Worm (Caenorhabditis elegans): ENCODE measurements around the gene F36F12.3.
"Not testable (repeated sequence)": the region's sequence is repeated elsewhere in the genome, so short reads cannot be mapped to it uniquely, and the experiment has no call there.

The F36F12.3 gene

ce11 chrV:2072807-2073206 lies 12.8 kb upstream of the F36F12.3 start, which contains the start of gene Y40B10A.9:
Y40B10A.9 (minus strand) TSS chrV:2072907.
- no peak for TF ChIP-seq W03F9.2 (tag; optimal IDR thresholded peaks at IDR 0.05)
- no peak for TF ChIP-seq him-1 (tag; optimal IDR thresholded peaks at IDR 0.05)
- TF ChIP-seq dao-5 (tag; optimal IDR thresholded peaks at IDR 0.05): no peak

ce11 chrV:2076043-2076442 lies 9.6 kb upstream of the F36F12.3 start:
- TF ChIP-seq him-1 (tag; optimal IDR thresholded peaks at IDR 0.05): no peak
- no peak for TF ChIP-seq W03F9.2 (tag; optimal IDR thresholded peaks at IDR 0.05)
- TF ChIP-seq dao-5 (tag; optimal IDR thresholded peaks at IDR 0.05): no peak

- TF ChIP-seq dao-5 (tag; optimal IDR thresholded peaks at IDR 0.05): no peak
- TF ChIP-seq him-1 (tag; optimal IDR thresholded peaks at IDR 0.05): no peak
- no peak for TF ChIP-seq W03F9.2 (tag; optimal IDR thresholded peaks at IDR 0.05)
These were observed 4.3 kb upstream of the F36F12.3 start for ce11 chrV:2081269-2081668.

ce11 chrV:2081894-2082293 lies 3.7 kb upstream of the F36F12.3 start:
- TF ChIP-seq dao-5 (tag; optimal IDR thresholded peaks at IDR 0.05): no peak
- TF ChIP-seq him-1 (tag; optimal IDR thresholded peaks at IDR 0.05): no peak
- no peak for TF ChIP-seq W03F9.2 (tag; optimal IDR thresholded peaks at IDR 0.05)

ce11 chrV:2083869-2084268 lies 1.7 kb upstream of the F36F12.3 start:
- no peak for TF ChIP-seq W03F9.2 (tag; optimal IDR thresholded peaks at IDR 0.05)
- TF ChIP-seq dao-5 (tag; optimal IDR thresholded peaks at IDR 0.05): no peak
- no peak for TF ChIP-seq him-1 (tag; optimal IDR thresholded peaks at IDR 0.05)

DNA sequence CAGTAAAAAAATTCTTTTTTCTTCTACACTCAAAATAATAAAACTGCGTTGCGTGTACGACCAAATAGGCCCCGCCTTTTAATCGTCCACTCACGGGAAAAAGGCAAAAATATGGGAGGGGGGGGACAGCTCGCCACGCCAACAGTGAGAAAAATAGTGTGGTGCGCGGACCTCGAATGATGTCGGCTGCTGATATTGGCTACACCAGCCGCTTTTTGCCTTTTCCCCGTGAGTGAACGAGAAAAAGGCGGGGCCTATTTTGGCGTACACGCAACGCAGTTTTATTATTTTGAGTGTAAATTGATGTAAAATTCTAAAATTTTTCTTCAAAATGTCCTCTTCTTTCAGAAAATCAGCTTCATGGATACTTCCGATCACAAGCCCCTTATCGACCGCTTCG lies 4.7 kb downstream of the F36F12.3 start, which contains the start of gene ztf-28:
ztf-28 (plus strand) TSS at position 349 of the 400 bp plus-strand sequence.
- TF ChIP-seq dao-5, him-1, W03F9.2 (tag; optimal IDR thresholded peaks at IDR 0.05): not testable (repeated sequence)

ce11 chrV:2095204-2095603 lies 9.6 kb downstream of the F36F12.3 start, which contains the start of gene F36F12.2:
F36F12.2 (minus strand) TSS chrV:2095304.
- TF ChIP-seq him-1 (tag; optimal IDR thresholded peaks at IDR 0.05) (no peak), dao-5 (tag; optimal IDR thresholded peaks at IDR 0.05) (no peak), W03F9.2 (tag; optimal IDR thresholded peaks at IDR 0.05) (no peak)

ce11 chrV:2095772-2096171 lies 10.2 kb downstream of the F36F12.3 start, which contains the start of gene clec-207:
clec-207 (plus strand) TSS chrV:2096072.
- TF ChIP-seq dao-5 (tag; optimal IDR thresholded peaks at IDR 0.05): no peak
- TF ChIP-seq him-1 (tag; optimal IDR thresholded peaks at IDR 0.05): no peak
- TF ChIP-seq W03F9.2 (tag; optimal IDR thresholded peaks at IDR 0.05): no peak

DNA sequence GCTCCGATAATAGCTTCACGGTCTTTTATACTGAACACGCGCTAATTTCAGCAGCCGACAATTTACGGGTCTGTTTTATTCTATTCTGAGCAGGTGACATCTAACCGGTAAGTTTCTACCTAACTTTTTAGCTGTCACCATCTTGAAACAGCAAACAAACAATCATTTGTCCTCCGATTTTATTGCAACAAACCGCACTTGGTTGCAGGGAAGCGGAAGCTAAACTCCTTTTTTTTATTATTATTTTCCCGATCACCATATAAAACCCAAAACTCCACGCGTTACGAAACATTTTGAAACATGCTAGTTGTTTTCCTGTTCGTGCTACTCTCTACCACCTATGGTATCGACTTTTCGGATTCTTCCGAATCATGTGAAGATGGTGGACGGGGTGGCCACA lies 12.1 kb downstream of the F36F12.3 start, which contains the start of gene clec-208:
clec-208 (plus strand) TSS at position 301 of the 400 bp plus-strand sequence.
- TF ChIP-seq him-1 (tag; optimal IDR thresholded peaks at IDR 0.05) (no peak), W03F9.2 (tag; optimal IDR thresholded peaks at IDR 0.05) (no peak), dao-5 (tag; optimal IDR thresholded peaks at IDR 0.05) (no peak)

ce11 chrV:2099040-2099439 lies 13.4 kb downstream of the F36F12.3 start, which contains the start of gene F36F12.7:
F36F12.7 (plus strand) TSS chrV:2099340.
- no peak for TF ChIP-seq him-1 (tag; optimal IDR thresholded peaks at IDR 0.05)
- TF ChIP-seq W03F9.2 (tag; optimal IDR thresholded peaks at IDR 0.05): no peak
- no peak for TF ChIP-seq dao-5 (tag; optimal IDR thresholded peaks at IDR 0.05)

DNA sequence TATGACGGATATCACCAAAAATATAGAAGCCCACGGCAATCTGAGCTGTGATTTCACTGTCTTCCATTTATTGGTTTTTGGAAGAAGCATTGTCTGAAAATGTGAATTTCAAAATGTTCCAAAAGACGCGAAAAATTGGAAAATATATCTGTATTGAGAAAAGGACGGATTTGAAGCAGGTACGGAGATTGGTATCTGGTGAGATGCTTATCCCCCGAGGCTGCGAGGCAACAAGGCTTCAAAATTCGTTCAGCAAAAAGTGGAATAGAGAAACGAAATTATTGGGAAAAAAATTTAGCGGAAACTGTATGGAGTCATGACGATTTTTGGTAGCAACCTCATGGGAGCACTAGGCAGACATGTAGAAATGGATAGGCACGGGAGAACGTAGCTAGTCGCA lies 17.5 kb downstream of the F36F12.3 start, which contains the start of gene F36F12.1:
F36F12.1 (minus strand) TSS at position 101 of the 400 bp plus-strand sequence.
- TF ChIP-seq dao-5 (tag; optimal IDR thresholded peaks at IDR 0.05): no peak
- no peak for TF ChIP-seq W03F9.2 (tag; optimal IDR thresholded peaks at IDR 0.05)
- TF ChIP-seq him-1 (tag; optimal IDR thresholded peaks at IDR 0.05): no peak

DNA sequence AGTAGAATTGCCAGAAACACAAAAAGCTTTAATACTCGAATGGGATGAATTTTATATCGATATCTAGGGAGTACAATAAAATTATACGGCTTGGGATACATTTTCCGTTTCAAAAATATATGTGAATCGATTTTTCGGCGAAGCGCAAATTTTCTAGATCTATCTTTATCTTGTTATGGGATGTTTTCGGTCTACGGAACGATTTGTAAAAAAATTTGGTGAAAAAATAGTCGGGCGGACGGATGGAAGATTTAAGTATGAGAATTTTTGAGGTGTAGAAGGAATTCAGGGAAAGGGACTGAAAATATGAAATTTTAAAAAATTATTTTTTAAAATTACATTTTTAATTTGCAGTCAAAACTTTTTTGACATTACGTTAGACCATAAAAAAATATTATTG lies 20.4 kb downstream of the F36F12.3 start, which contains the start of gene F22F7.4:
F22F7.4 (minus strand) TSS at position 101 of the 400 bp plus-strand sequence.
- TF ChIP-seq dao-5 (tag; optimal IDR thresholded peaks at IDR 0.05) (no peak), him-1 (tag; optimal IDR thresholded peaks at IDR 0.05) (no peak), W03F9.2 (tag; optimal IDR thresholded peaks at IDR 0.05) (no peak)

ce11 chrV:2109295-2109694 lies 23.7 kb downstream of the F36F12.3 start, which contains the start of gene ckb-4:
ckb-4 (minus strand) TSS chrV:2109434.
- TF ChIP-seq dao-5 (tag; optimal IDR thresholded peaks at IDR 0.05) (no peak), him-1 (tag; optimal IDR thresholded peaks at IDR 0.05) (no peak), W03F9.2 (tag; optimal IDR thresholded peaks at IDR 0.05) (no peak)

DNA sequence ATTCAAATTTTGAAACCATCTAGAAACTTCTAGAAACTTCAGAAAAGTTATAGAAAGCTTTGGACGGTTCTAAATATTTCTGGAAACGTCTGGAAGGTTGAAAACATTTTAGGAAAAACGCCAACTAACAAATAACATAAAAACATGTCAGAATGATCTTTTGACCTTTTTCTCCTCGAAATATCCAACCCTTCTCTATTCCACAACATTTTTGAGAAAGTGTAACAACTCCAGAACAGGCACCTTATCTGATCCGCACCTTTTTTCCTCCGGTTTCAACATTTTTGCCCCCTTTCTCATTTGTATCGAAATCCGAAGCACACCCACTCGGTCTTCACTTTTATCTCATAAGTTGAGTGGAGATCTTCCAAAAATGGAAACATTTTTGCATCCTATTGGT lies 24.8 kb downstream of the F36F12.3 start, which contains the start of gene F22F7.3:
F22F7.3 (plus strand) TSS at position 301 of the 400 bp plus-strand sequence.
- TF ChIP-seq dao-5 (tag; optimal IDR thresholded peaks at IDR 0.05) (no peak), him-1 (tag; optimal IDR thresholded peaks at IDR 0.05) (no peak), W03F9.2 (tag; optimal IDR thresholded peaks at IDR 0.05) (no peak)

DNA sequence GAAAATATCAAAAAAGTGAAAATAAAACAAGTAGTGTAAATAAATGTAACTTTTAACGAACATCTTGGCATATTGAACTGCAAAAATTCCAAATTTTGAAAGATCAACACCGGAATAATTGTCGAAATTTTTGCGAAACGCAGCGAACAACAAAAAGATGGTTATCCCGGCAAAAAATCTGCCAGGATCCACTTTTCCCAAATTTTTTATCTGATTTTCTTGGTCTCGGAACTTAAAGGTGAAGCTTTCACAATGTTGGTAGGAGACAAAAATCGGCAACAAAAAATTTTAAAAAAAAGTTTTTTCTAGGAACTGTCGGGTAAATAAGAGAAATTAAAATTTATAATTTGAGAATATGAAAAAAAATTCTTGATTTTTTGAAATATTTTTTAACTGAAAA lies 33.0 kb downstream of the F36F12.3 start, which contains the start of gene bgnt-1.2:
bgnt-1.2 (minus strand) TSS at position 101 of the 400 bp plus-strand sequence.
- no peak for TF ChIP-seq him-1 (tag; optimal IDR thresholded peaks at IDR 0.05)
- TF ChIP-seq dao-5 (tag; optimal IDR thresholded peaks at IDR 0.05): no peak
- TF ChIP-seq W03F9.2 (tag; optimal IDR thresholded peaks at IDR 0.05): no peak

All from whole organism, L4/young adult.